Worm (Caenorhabditis elegans) whole organism, early embryonic: ENCODE measurements around the gene lin-25.

Experiments used
- B0310.2 ChIP-seq: sonication (generic microtip); optimal IDR thresholded peaks from 2 replicates; lab custom pipeline; 2016; ENCODE audit warnings: mild to moderate bottlenecking, missing genetic modification characterization, missing compliant biosample characterization
- F13C5.2 ChIP-seq: sonication (generic microtip); optimal IDR thresholded peaks from 2 replicates; lab custom pipeline; 2017; ENCODE audit warnings: mild to moderate bottlenecking, missing genetic modification characterization, inconsistent platforms, missing compliant biosample characterization
- aly-1 ChIP-seq: sonication (generic microtip); optimal IDR thresholded peaks from 2 replicates; lab custom pipeline; 2016; ENCODE audit warnings: missing genetic modification characterization, missing compliant biosample characterization
- ama-1 ChIP-seq: fragments of 150-350 bp; optimal IDR thresholded peaks from 2 replicates; lab custom pipeline; 2014
- ceh-36 ChIP-seq: sonication (generic microtip); optimal IDR thresholded peaks from 2 replicates; lab custom pipeline; 2016; ENCODE audit warnings: missing genetic modification characterization, inconsistent platforms, missing compliant biosample characterization
- ets-7 ChIP-seq: sonication (generic microtip); optimal IDR thresholded peaks from 2 replicates; lab custom pipeline; 2016; ENCODE audit warnings: missing genotype, missing genetic modification characterization, missing compliant biosample characterization
- flt-1 ChIP-seq: fragments of 200-800 bp; sonication (Bioruptor generic); IDR thresholded peaks from 2 replicates; pipeline ENCODE4 v1.3.6; 2022; ENCODE audit warnings: missing genetic modification characterization, missing compliant biosample characterization
- hmbx-1 ChIP-seq: sonication (generic microtip); optimal IDR thresholded peaks from 2 replicates; lab custom pipeline; 2016; ENCODE audit warnings: mild to moderate bottlenecking, missing genetic modification characterization, missing compliant biosample characterization
- hmg-4 ChIP-seq: fragments of 200-800 bp; sonication (Bioruptor generic); optimal IDR thresholded peaks from 2 replicates; lab custom pipeline; 2018; ENCODE audit warnings: mild to moderate bottlenecking, missing genetic modification characterization, missing compliant biosample characterization
- hnd-1 ChIP-seq: sonication (generic microtip); optimal IDR thresholded peaks from 2 replicates; lab custom pipeline; 2016; ENCODE audit warnings: missing genetic modification characterization, missing compliant biosample characterization
- pes-1 ChIP-seq: fragments of 200-800 bp; sonication (Bioruptor generic); IDR thresholded peaks from 2 replicates; pipeline ENCODE4 v1.3.6; 2022; ENCODE audit warnings: missing genetic modification reagents, missing genetic modification characterization, missing compliant biosample characterization
- sea-1 ChIP-seq: fragments of 200-800 bp; sonication (Bioruptor generic); conservative IDR thresholded peaks from 2 replicates; pipeline ENCODE4 v1.3.6; 2022; ENCODE audit warnings: missing genetic modification characterization, missing compliant biosample characterization
- tra-4 ChIP-seq: sonication (generic microtip); optimal IDR thresholded peaks from 2 replicates; lab custom pipeline; 2017; ENCODE audit warnings: missing genetic modification characterization, missing compliant biosample characterization

DNA sequence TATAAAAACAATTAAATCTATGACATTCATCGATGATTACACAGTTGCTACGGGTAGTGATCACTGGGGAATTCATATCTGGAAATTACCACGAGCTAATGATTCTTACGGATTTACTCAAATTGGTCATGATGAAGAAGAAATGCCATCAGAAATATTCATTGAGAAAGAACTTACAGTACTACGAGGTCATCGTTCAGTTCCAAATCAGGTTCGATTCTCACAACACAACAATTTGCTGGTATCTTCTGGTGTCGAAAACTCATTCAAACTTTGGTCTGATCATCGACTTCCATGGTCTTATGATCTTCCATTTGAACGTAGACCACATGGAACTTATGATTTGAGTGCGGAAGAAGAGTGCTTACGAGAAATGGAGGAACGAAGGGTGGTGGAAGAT lies 56.8 kb downstream of the lin-25 start:
- TF ChIP-seq B0310.2 (tag; lab: Kevin White, UChicago) (no peak), ets-7 (no peak), pes-1 (GFP tag; lab: Robert Waterston, UW) (no peak), hnd-1 (tag; lab: Kevin White, UChicago) (no peak), tra-4 (tag; lab: Kevin White, UChicago) (no peak), sea-1 (GFP tag; lab: Robert Waterston, UW) (no peak), ama-1 (lab: Kevin White, UChicago) (no peak), ceh-36 (tag; lab: Kevin White, UChicago) (no peak), flt-1 (GFP tag; lab: Robert Waterston, UW) (no peak), hmg-4 (GFP tag; lab: Kevin White, UChicago) (no peak), hmbx-1 (tag; lab: Kevin White, UChicago) (no peak), aly-1 (tag; lab: Kevin White, UChicago) (no peak), F13C5.2 (no peak)
